Worm (Caenorhabditis elegans) whole organism, L1 larva: ENCODE results near the gene col-127.

Source experiments
- C04F5.9 ChIP-seq: sonication (generic microtip); optimal IDR thresholded peaks from 2 replicates; lab custom pipeline; 2016; ENCODE audit warnings: missing genetic modification characterization, missing compliant biosample characterization
- Y116A8C.19 ChIP-seq: sonication (generic microtip); optimal IDR thresholded peaks from 2 replicates; lab custom pipeline; 2016; ENCODE audit warnings: missing compliant biosample characterization, missing genetic modification characterization, borderline replicate concordance
- alr-1 ChIP-seq: fragments of 200-800 bp; sonication (Bioruptor generic); optimal IDR thresholded peaks from 2 replicates; lab custom pipeline; 2018; ENCODE audit warnings: borderline replicate concordance, mild to moderate bottlenecking, missing genetic modification characterization, missing compliant biosample characterization
- aly-2 ChIP-seq: fragments of 150-350 bp; optimal IDR thresholded peaks from 2 replicates; lab custom pipeline; 2014; ENCODE audit warnings: missing biosample characterization, missing genetic modification characterization
- ceh-82 ChIP-seq, 3 experiments: fragments of 150-350 bp in 1 of 3; sonication (generic microtip) in 2 of 3; optimal IDR thresholded peaks; 2 replicates each; lab custom pipeline; 2014 to 2017; ENCODE audit warnings: missing biosample characterization in 3 of 3, missing genetic modification characterization in 3 of 3
- ceh-90 ChIP-seq: sonication (generic microtip); optimal IDR thresholded peaks from 2 replicates; lab custom pipeline; 2016; ENCODE audit warnings: missing genetic modification characterization, missing compliant biosample characterization
- dsc-1 ChIP-seq: sonication (generic microtip); optimal IDR thresholded peaks from 2 replicates; lab custom pipeline; 2016; ENCODE audit warnings: mild to moderate bottlenecking, missing genetic modification characterization, missing compliant biosample characterization
- efl-1 ChIP-seq, 4 experiments: fragments of 150-350 bp; optimal IDR thresholded peaks in 3 of 4; peaks in 1 of 4; 1 replicate in 1 of 4; 2 replicates in 3 of 4; lab custom pipeline; 2014; ENCODE audit warnings: missing biosample characterization in 2 of 4, missing genetic modification characterization in 2 of 4, missing genetic modification reagents in 2 of 4
- elt-2 ChIP-seq: sonication (generic microtip); optimal IDR thresholded peaks from 2 replicates; lab custom pipeline; 2016; ENCODE audit warnings: missing genetic modification characterization, mild to moderate bottlenecking, inconsistent platforms, missing compliant biosample characterization, missing genetic modification reagents
- elt-3 ChIP-seq, 6 experiments: fragments of 150-350 bp in 1 of 6; sonication (generic microtip); optimal IDR thresholded peaks; 2 replicates each; lab custom pipeline; 2017 to 2018; ENCODE audit warnings: missing biosample characterization in 6 of 6, missing genetic modification characterization in 6 of 6, inconsistent platforms in 1 of 6
- ets-5 ChIP-seq: fragments of 200-800 bp; sonication (Bioruptor generic); IDR thresholded peaks from 2 replicates; pipeline ENCODE4 v1.3.6; 2022; ENCODE audit warnings: missing genetic modification characterization, missing compliant biosample characterization
- fos-1 ChIP-seq: fragments of 150-350 bp; optimal IDR thresholded peaks from 2 replicates; lab custom pipeline; 2014; ENCODE audit warnings: missing biosample characterization, missing genetic modification characterization
- irx-1 ChIP-seq: sonication (generic microtip); optimal IDR thresholded peaks from 2 replicates; lab custom pipeline; 2016; ENCODE audit warnings: missing genetic modification characterization, missing compliant biosample characterization
- isw-1 ChIP-seq: fragments of 200-800 bp; sonication (Bioruptor generic); IDR thresholded peaks from 2 replicates; pipeline ENCODE4 v1.3.6; 2022; ENCODE audit warnings: missing genetic modification characterization, missing compliant biosample characterization
- jun-1 ChIP-seq: fragments of 150-350 bp; optimal IDR thresholded peaks from 2 replicates; lab custom pipeline; 2014; ENCODE audit warnings: missing biosample characterization, missing genetic modification reagents, missing genetic modification characterization
- lin-13 ChIP-seq: fragments of 150-350 bp; optimal IDR thresholded peaks from 2 replicates; lab custom pipeline; 2014; ENCODE audit warnings: missing biosample characterization, missing genetic modification reagents, missing genetic modification characterization
- lin-35 ChIP-seq, 2 experiments: fragments of 150-350 bp; optimal IDR thresholded peaks; 2 replicates each; lab custom pipeline; 2014; ENCODE audit warnings: missing biosample characterization in 2 of 2, missing genetic modification characterization in 2 of 2, missing genetic modification reagents in 2 of 2
- lir-3 ChIP-seq: sonication (generic microtip); optimal IDR thresholded peaks from 2 replicates; lab custom pipeline; 2016; ENCODE audit warnings: mild to moderate bottlenecking, missing genetic modification characterization, moderate library complexity, missing compliant biosample characterization; ENCODE audit not compliant: poor library complexity
- lsy-2 ChIP-seq, 2 experiments: fragments of 150-350 bp; optimal IDR thresholded peaks; 2 replicates each; lab custom pipeline; 2014; ENCODE audit warnings: missing biosample characterization in 2 of 2, missing genetic modification characterization in 2 of 2
- mab-9 ChIP-seq: fragments of 200-800 bp; sonication (Bioruptor generic); IDR thresholded peaks from 2 replicates; pipeline ENCODE4 v1.3.6; 2022; ENCODE audit warnings: missing genetic modification reagents, missing genetic modification characterization, missing compliant biosample characterization
- mdl-1 ChIP-seq, 2 experiments: fragments of 150-350 bp; optimal IDR thresholded peaks; 2 replicates each; lab custom pipeline; 2014 to 2017; ENCODE audit warnings: missing biosample characterization in 2 of 2, missing genetic modification characterization in 2 of 2, inconsistent platforms in 1 of 2
- nhr-11 ChIP-seq: fragments of 150-350 bp; optimal IDR thresholded peaks from 2 replicates; lab custom pipeline; 2014; ENCODE audit warnings: missing biosample characterization, missing genetic modification characterization
- nhr-20 ChIP-seq: sonication (generic microtip); optimal IDR thresholded peaks from 2 replicates; lab custom pipeline; 2016; ENCODE audit warnings: mild to moderate bottlenecking, missing genetic modification characterization, missing compliant biosample characterization
- nhr-237 ChIP-seq: fragments of 150-350 bp; optimal IDR thresholded peaks from 2 replicates; lab custom pipeline; 2014; ENCODE audit warnings: missing biosample characterization, missing genetic modification characterization
- nhr-71 ChIP-seq: sonication (generic microtip); optimal IDR thresholded peaks from 2 replicates; lab custom pipeline; 2016; ENCODE audit warnings: mild to moderate bottlenecking, missing genetic modification characterization, moderate library complexity, missing compliant biosample characterization
- nhr-77 ChIP-seq: fragments of 150-350 bp; optimal IDR thresholded peaks from 2 replicates; lab custom pipeline; 2014; ENCODE audit warnings: missing biosample characterization, missing genetic modification characterization
- nhr-90 ChIP-seq: sonication (generic microtip); optimal IDR thresholded peaks from 2 replicates; lab custom pipeline; 2016; ENCODE audit warnings: mild to moderate bottlenecking, missing genetic modification characterization, missing compliant biosample characterization; ENCODE audit not compliant: poor library complexity
- pax-3 ChIP-seq: fragments of 200-800 bp; sonication (Bioruptor generic); optimal IDR thresholded peaks from 2 replicates; lab custom pipeline; 2018; ENCODE audit warnings: mild to moderate bottlenecking, missing genetic modification characterization, moderate library complexity, missing compliant biosample characterization
- pqm-1 ChIP-seq: sonication (generic microtip); optimal IDR thresholded peaks from 3 replicates; lab custom pipeline; 2017; ENCODE audit warnings: missing biosample characterization, missing genetic modification characterization
- skn-1 ChIP-seq: fragments of 150-350 bp; optimal IDR thresholded peaks from 2 replicates; lab custom pipeline; 2014; ENCODE audit warnings: missing biosample characterization, missing genetic modification characterization
- sptf-1 ChIP-seq: fragments of 150-350 bp; optimal IDR thresholded peaks from 2 replicates; lab custom pipeline; 2014; ENCODE audit warnings: missing biosample characterization, missing genetic modification characterization
- sup-37 ChIP-seq: fragments of 200-800 bp; sonication (Bioruptor generic); optimal IDR thresholded peaks from 2 replicates; lab custom pipeline; 2018; ENCODE audit warnings: mild to moderate bottlenecking, missing genetic modification characterization, missing compliant biosample characterization
- tbx-2 ChIP-seq: sonication (generic microtip); optimal IDR thresholded peaks from 2 replicates; lab custom pipeline; 2016; ENCODE audit warnings: missing genetic modification characterization, missing compliant biosample characterization
- tlp-1 ChIP-seq: fragments of 150-350 bp; optimal IDR thresholded peaks from 2 replicates; lab custom pipeline; 2014; ENCODE audit warnings: missing biosample characterization, missing genetic modification characterization
- unc-62 ChIP-seq: fragments of 150-350 bp; optimal IDR thresholded peaks from 2 replicates; lab custom pipeline; 2014; ENCODE audit warnings: missing biosample characterization, missing genetic modification reagents, missing genetic modification characterization
- unc-86 ChIP-seq: sonication (generic microtip); optimal IDR thresholded peaks from 2 replicates; lab custom pipeline; 2016; ENCODE audit warnings: missing genetic modification characterization, missing compliant biosample characterization
- unc-98 ChIP-seq: fragments of 200-800 bp; sonication (Bioruptor generic); IDR thresholded peaks from 2 replicates; pipeline ENCODE4 v1.3.6; 2022; ENCODE audit warnings: missing genetic modification characterization, missing compliant biosample characterization
- xbp-1 ChIP-seq: sonication (generic microtip); optimal IDR thresholded peaks from 2 replicates; lab custom pipeline; 2016; ENCODE audit warnings: missing genetic modification characterization, missing compliant biosample characterization
- zag-1 ChIP-seq: fragments of 150-350 bp; optimal IDR thresholded peaks from 2 replicates; lab custom pipeline; 2014; ENCODE audit warnings: missing biosample characterization, missing genetic modification characterization
- zip-4 ChIP-seq: fragments of 200-800 bp; sonication (Bioruptor generic); optimal IDR thresholded peaks from 2 replicates; lab custom pipeline; 2018; ENCODE audit warnings: mild to moderate bottlenecking, missing genetic modification characterization, moderate library complexity, missing compliant biosample characterization

Gene col-127

ce11 chrIV:11284102-11284531 is 18.1 kb upstream of the col-127 start:
- TF ChIP-seq mab-9 (GFP tag; lab: Robert Waterston, UW) (no peak), irx-1 (tag; lab: Kevin White, UChicago) (no peak), nhr-20 (tag; lab: Kevin White, UChicago) (peak; percentile 37), ceh-82 (tag; optimal IDR thresholded peaks at IDR 0.05; lab: Kevin White, UChicago) (peak in 1 of 3 experiments; percentile 1), sup-37 (GFP tag; lab: Kevin White, UChicago) (peak; percentile 6), isw-1 (GFP tag; lab: Robert Waterston, UW) (no peak), ets-5 (GFP tag; lab: Robert Waterston, UW) (no peak), lsy-2 (tag; optimal IDR thresholded peaks at IDR 0.05; lab: Kevin White, UChicago) (peak in 1 of 2 experiments; percentile 20), lin-35 (GFP tag; optimal IDR thresholded peaks at IDR 0.05; lab: Kevin White, UChicago) (peak in 1 of 2 experiments; percentile 48), zag-1 (tag; lab: Kevin White, UChicago) (no peak), ceh-90 (no peak), pqm-1 (tag; lab: Kevin White, UChicago) (peak; percentile 28), elt-2 (tag; lab: Kevin White, UChicago) (peak; percentile 85), mdl-1 (tag; optimal IDR thresholded peaks at IDR 0.05; lab: Kevin White, UChicago) (peak in 1 of 2 experiments; percentile 25), lir-3 (tag; lab: Kevin White, UChicago) (no peak), C04F5.9 (tag; lab: Kevin White, UChicago) (no peak), nhr-77 (tag; lab: Kevin White, UChicago) (peak; percentile 76), alr-1 (tag; lab: Kevin White, UChicago) (no peak), unc-86 (tag; lab: Kevin White, UChicago) (no peak), jun-1 (tag; lab: Kevin White, UChicago) (peak; percentile 46), lin-13 (GFP tag; lab: Kevin White, UChicago) (no peak), Y116A8C.19 (tag; lab: Kevin White, UChicago) (no peak), tlp-1 (tag; lab: Kevin White, UChicago) (no peak), nhr-90 (tag; lab: Kevin White, UChicago) (peak; percentile 50), tbx-2 (peak; percentile 63), nhr-237 (no peak), efl-1 (optimal IDR thresholded peaks at IDR 0.05; lab: Kevin White, UChicago) (peak in 1 of 2 experiments; percentile 13), efl-1 (GFP tag; optimal IDR thresholded peaks at IDR 0.05 in 1 of 2; lab: Kevin White, UChicago) (peak in 1 of 2 experiments; percentile 89)

ce11 chrIV:11276026-11276425 is 10.0 kb upstream of the col-127 start:
- TF ChIP-seq lin-35 (GFP tag; optimal IDR thresholded peaks at IDR 0.05; lab: Kevin White, UChicago) (no peak), tlp-1 (tag; lab: Kevin White, UChicago) (no peak), dsc-1 (tag; lab: Kevin White, UChicago) (no peak), elt-2 (tag; lab: Kevin White, UChicago) (no peak), aly-2 (tag; lab: Kevin White, UChicago) (no peak), xbp-1 (tag; lab: Kevin White, UChicago) (no peak), zip-4 (GFP tag; lab: Kevin White, UChicago) (no peak), unc-62 (GFP tag; lab: Kevin White, UChicago) (no peak)

- TF ChIP-seq sptf-1 (tag; lab: Kevin White, UChicago) (no peak), unc-98 (no peak), nhr-71 (tag; lab: Kevin White, UChicago) (no peak)
- TF ChIP-seq, all 84 proteins: peak for 0
Measured at ce11 chrIV:11273151-11273550, 7.2 kb upstream of the col-127 start, which contains the start of gene gtl-2. Gene gtl-2, plus strand, starts transcription at chrIV:11273451.

- TF ChIP-seq nhr-77 (tag; lab: Kevin White, UChicago) = peak; percentile 28
- TF ChIP-seq aly-2 (tag; lab: Kevin White, UChicago) = no peak
- no peak for TF ChIP-seq fos-1
- TF ChIP-seq tlp-1 (tag; lab: Kevin White, UChicago) = no peak
- no peak for TF ChIP-seq pax-3 (tag; lab: Kevin White, UChicago)
- TF ChIP-seq skn-1 (tag; lab: Kevin White, UChicago) = no peak
- no peak for TF ChIP-seq elt-3 (tag; optimal IDR thresholded peaks at IDR 0.05; lab: Kevin White, UChicago)
- TF ChIP-seq nhr-11 (tag; lab: Kevin White, UChicago) = no peak
Measured at ce11 chrIV:11271262-11271661, 5.3 kb upstream of the col-127 start, which contains the start of gene nhr-7. Gene nhr-7, minus strand, starts transcription at chrIV:11271362.
